Worm (Caenorhabditis elegans) whole organism, mixed stage, embryonic: ENCODE results near the gene T28A8.6.

Experiments used
- blmp-1 ChIP-seq: fragments of 150-350 bp; optimal IDR thresholded peaks from 2 replicates; lab custom pipeline; 2014; ENCODE audit warnings: missing biosample characterization, missing genetic modification characterization
- hlh-1 ChIP-seq: fragments of 150-350 bp; optimal IDR thresholded peaks from 2 replicates; lab custom pipeline; 2014; ENCODE audit warnings: missing biosample characterization, missing genetic modification reagents, missing genetic modification characterization
- lin-13 ChIP-seq: fragments of 150-350 bp; optimal IDR thresholded peaks from 2 replicates; lab custom pipeline; 2014; ENCODE audit warnings: missing biosample characterization, missing genetic modification characterization
- mab-5 ChIP-seq: fragments of 150-350 bp; optimal IDR thresholded peaks from 2 replicates; lab custom pipeline; 2014; ENCODE audit warnings: missing biosample characterization, missing genetic modification characterization
- mep-1 ChIP-seq: fragments of 150-350 bp; optimal IDR thresholded peaks from 2 replicates; lab custom pipeline; 2017; ENCODE audit warnings: missing biosample characterization, missing genetic modification reagents, missing genetic modification characterization, inconsistent platforms
- nhr-12 ChIP-seq: fragments of 150-350 bp; optimal IDR thresholded peaks from 2 replicates; lab custom pipeline; 2014; ENCODE audit warnings: missing biosample characterization, missing genetic modification characterization
- snpc-4 ChIP-seq: fragments of 150-350 bp; optimal IDR thresholded peaks from 2 replicates; lab custom pipeline; 2014; ENCODE audit warnings: missing biosample characterization, missing genetic modification characterization
- unc-39 ChIP-seq: fragments of 150-350 bp; optimal IDR thresholded peaks from 2 replicates; lab custom pipeline; 2014; ENCODE audit warnings: missing biosample characterization, missing genetic modification characterization
- unc-62 ChIP-seq: fragments of 150-350 bp; optimal IDR thresholded peaks from 2 replicates; lab custom pipeline; 2014; ENCODE audit warnings: missing biosample characterization, missing genetic modification reagents, missing genetic modification characterization

DNA sequence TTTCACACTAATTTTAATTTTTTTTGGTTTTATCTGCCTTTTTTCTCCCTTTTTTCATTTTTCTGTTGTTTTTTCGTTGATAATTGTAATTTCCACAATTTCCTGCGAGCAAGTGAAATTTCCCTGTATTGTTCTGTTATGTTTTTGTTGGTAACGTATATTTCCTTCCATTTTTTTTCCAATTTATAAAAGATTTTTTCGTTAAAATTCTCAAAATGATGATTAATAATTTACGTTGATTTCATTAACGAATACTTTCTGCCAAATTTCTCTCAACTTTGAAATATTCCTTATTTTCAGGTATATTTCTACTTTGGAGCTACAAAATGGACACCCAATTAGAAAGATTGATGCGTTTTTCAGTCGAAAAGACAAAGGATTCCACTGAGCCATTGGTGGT lies 3.5 kb downstream of the T28A8.6 start, which contains the start of gene T28A8.8:
- TF ChIP-seq mep-1 (no peak), lin-13 (tag; lab: Kevin White, UChicago) (no peak), unc-39 (tag; lab: Kevin White, UChicago) (no peak), nhr-12 (tag; lab: Kevin White, UChicago) (no peak), hlh-1 (tag; lab: Kevin White, UChicago) (no peak), unc-62 (no peak), snpc-4 (tag; lab: Kevin White, UChicago) (no peak), mab-5 (tag; lab: Kevin White, UChicago) (no peak), blmp-1 (tag; lab: Kevin White, UChicago) (no peak)
